ENCODE assay signal across 5 fruit fly cellular contexts in the genomic region with DNA sequence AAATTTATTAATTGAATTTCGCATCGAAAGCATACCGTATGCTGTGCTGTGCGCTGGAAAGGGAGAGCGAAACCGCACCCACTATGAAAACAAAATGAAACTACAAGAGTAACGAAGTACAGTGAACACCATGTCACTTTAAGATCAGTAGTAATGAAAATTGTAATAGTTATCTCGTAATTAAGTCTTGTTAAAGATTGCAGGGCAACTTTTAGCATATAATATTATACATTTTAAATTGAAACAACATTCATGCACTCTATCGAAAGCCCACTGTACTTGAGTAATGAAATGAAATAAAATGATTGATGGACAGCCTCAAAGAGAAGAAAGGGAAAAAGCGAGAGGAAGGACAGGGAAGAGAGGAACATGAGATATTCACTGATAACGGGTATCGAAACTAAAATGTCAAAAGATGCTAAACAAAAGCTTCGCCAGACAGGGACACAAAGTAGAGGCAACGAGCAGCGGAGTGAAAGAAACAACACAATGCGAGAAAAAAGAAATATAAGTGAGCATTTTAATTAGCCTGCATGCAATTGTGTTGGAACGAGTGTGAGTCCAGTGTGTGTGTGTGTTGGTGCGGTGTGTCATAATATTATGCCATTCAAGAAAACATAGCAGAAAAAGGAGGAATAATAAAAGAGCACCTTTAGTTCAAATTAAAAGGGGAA.
TF ChIP-seq lines count a peak whose summit lies in the region.

No protein-coding gene starts in this region.

TF ChIP-seq in whole organism, adult, 20 proteins besides CTCF, POLR2A, EP300 and RAD21 (continued from another document):
- TF ChIP-seq ovo (GFP tag; optimal IDR thresholded peaks at IDR 0.05; lab: Kevin White, UChicago) = no peak
- peak; percentile 88 for TF ChIP-seq Mnt (GFP tag; optimal IDR thresholded peaks at IDR 0.05; lab: Kevin White, UChicago)
- peak; percentile 85 for TF ChIP-seq CG1620 (GFP tag; optimal IDR thresholded peaks at IDR 0.05; lab: Kevin White, UChicago)
- TF ChIP-seq CG7101 (tag; optimal IDR thresholded peaks at IDR 0.05; lab: Kevin White, UChicago) = peak; percentile 97

TF ChIP-seq in whole organism, embryonic, 481 proteins besides CTCF, POLR2A, EP300 and RAD21 (continued from another document and continues in another):
- TF ChIP-seq CG3065 (GFP tag; optimal IDR thresholded peaks at IDR 0.05; lab: Kevin White, UChicago) (peak; percentile 12), HLHmδ (GFP tag; optimal IDR thresholded peaks at IDR 0.05; lab: Kevin White, UChicago) (no peak), CG2202 (tag; optimal IDR thresholded peaks at IDR 0.05; lab: Kevin White, UChicago) (peak; percentile 30), corto (GFP tag; optimal IDR thresholded peaks at IDR 0.05; lab: Kevin White, UChicago) (peak; percentile 51), CG14441 (GFP tag; IDR thresholded peaks at IDR 0.05; lab: Robert Waterston, UW) (peak; percentile 83), Lpt (GFP tag; optimal IDR thresholded peaks at IDR 0.05; lab: Kevin White, UChicago) (no peak), E2f2 (GFP tag; IDR thresholded peaks at IDR 0.05; lab: Robert Waterston, UW) (peak; percentile 51; the same call in 1 of the 2 replicates), ewg (GFP tag; optimal IDR thresholded peaks at IDR 0.05; lab: Kevin White, UChicago) (peak; percentile 47), Hmr (GFP tag; optimal IDR thresholded peaks at IDR 0.05; lab: Kevin White, UChicago) (peak; percentile 77), CG18619 (GFP tag; optimal IDR thresholded peaks at IDR 0.05; lab: Kevin White, UChicago) (peak; percentile 62), CG6765 (GFP tag; optimal IDR thresholded peaks at IDR 0.05; lab: Kevin White, UChicago) (no peak), Ssrp (tag; optimal IDR thresholded peaks at IDR 0.05; lab: Kevin White, UChicago) (peak; percentile 75), CG17802 (tag; optimal IDR thresholded peaks at IDR 0.05; lab: Kevin White, UChicago) (no peak), CG30020 (tag; optimal IDR thresholded peaks at IDR 0.05; lab: Kevin White, UChicago) (peak; percentile 10), sens-2 (GFP tag; IDR thresholded peaks at IDR 0.05; lab: Robert Waterston, UW) (no peak), CG11085 (GFP tag; IDR thresholded peaks at IDR 0.05; lab: Robert Waterston, UW) (peak; percentile 54), Dip2 (GFP tag; IDR thresholded peaks at IDR 0.05; lab: Robert Waterston, UW) (no peak), CG15514 (GFP tag; optimal IDR thresholded peaks at IDR 0.05; lab: Kevin White, UChicago) (peak; percentile 58), pb (GFP tag; optimal IDR thresholded peaks at IDR 0.05; lab: Kevin White, UChicago) (no peak), abd-A (tag; optimal IDR thresholded peaks at IDR 0.05; lab: Kevin White, UChicago) (no peak), CG4854 (GFP tag; optimal IDR thresholded peaks at IDR 0.05; lab: Kevin White, UChicago) (peak; percentile 54), Jarid2 (GFP tag; optimal IDR thresholded peaks at IDR 0.05; lab: Kevin White, UChicago) (no peak), ato (GFP tag; IDR thresholded peaks at IDR 0.05; lab: Robert Waterston, UW; ENCODE audit: partially characterized antibody) (no peak), sim (GFP tag; IDR thresholded peaks at IDR 0.05; lab: Robert Waterston, UW) (no peak), CG34224 (GFP tag; IDR thresholded peaks at IDR 0.05; lab: Robert Waterston, UW; ENCODE audit: partially characterized antibody) (no peak), CG32767 (GFP tag; IDR thresholded peaks at IDR 0.05; lab: Robert Waterston, UW) (no peak), onecut (GFP tag; IDR thresholded peaks at IDR 0.05; lab: Robert Waterston, UW) (peak; percentile 50), Dad (GFP tag; optimal IDR thresholded peaks at IDR 0.05; lab: Kevin White, UChicago) (peak; percentile 26), Bteb2 (GFP tag; optimal IDR thresholded peaks at IDR 0.05; lab: Kevin White, UChicago) (peak; percentile 57), psq (GFP tag; optimal IDR thresholded peaks at IDR 0.05; lab: Kevin White, UChicago) (peak; percentile 31)

TF ChIP-seq in whole organism, prepupa, 60 proteins besides CTCF, POLR2A, EP300 and RAD21 (continued from another document and continues in another):
- TF ChIP-seq CG3032 (tag; optimal IDR thresholded peaks at IDR 0.05; lab: Kevin White, UChicago) (peak; percentile 85), Eip75B (GFP tag; optimal IDR thresholded peaks at IDR 0.05; lab: Kevin White, UChicago) (peak; percentile 93), CG6276 (GFP tag; optimal IDR thresholded peaks at IDR 0.05; lab: Kevin White, UChicago) (peak; percentile 83), lz (GFP tag; optimal IDR thresholded peaks at IDR 0.05; lab: Kevin White, UChicago) (peak; percentile 94), CG6163 (GFP tag; IDR thresholded peaks at IDR 0.05; lab: Robert Waterston, UW) (peak; percentile 95), Met (GFP tag; optimal IDR thresholded peaks at IDR 0.05; lab: Kevin White, UChicago) (peak; percentile 95), CG9139 (GFP tag; optimal IDR thresholded peaks at IDR 0.05; lab: Kevin White, UChicago) (peak; percentile 51), Ets96B (tag; optimal IDR thresholded peaks at IDR 0.05; lab: Kevin White, UChicago) (peak; percentile 81), CG4318 (GFP tag; optimal IDR thresholded peaks at IDR 0.05; lab: Kevin White, UChicago) (peak; percentile 71), dac (GFP tag; optimal IDR thresholded peaks at IDR 0.05; lab: Kevin White, UChicago) (peak; percentile 67), vri (GFP tag; optimal IDR thresholded peaks at IDR 0.05; lab: Kevin White, UChicago) (peak; percentile 49), CG10631 (GFP tag; optimal IDR thresholded peaks at IDR 0.05; lab: Kevin White, UChicago) (peak; percentile 91), spab (GFP tag; optimal IDR thresholded peaks at IDR 0.05; lab: Kevin White, UChicago) (peak; percentile 71), CG6792 (GFP tag; optimal IDR thresholded peaks at IDR 0.05; lab: Kevin White, UChicago) (peak; percentile 94), Gug (GFP tag; IDR thresholded peaks at IDR 0.05; lab: Robert Waterston, UW) (peak; percentile 89), CG6808 (GFP tag; optimal IDR thresholded peaks at IDR 0.05; lab: Kevin White, UChicago) (peak; percentile 73), eg (GFP tag; IDR thresholded peaks at IDR 0.05; lab: Robert Waterston, UW) (peak; percentile 93), topi (GFP tag; optimal IDR thresholded peaks at IDR 0.05; lab: Kevin White, UChicago) (peak; percentile 89), Blimp-1 (GFP tag; optimal IDR thresholded peaks at IDR 0.05; lab: Kevin White, UChicago) (peak; percentile 43), cyc (GFP tag; optimal IDR thresholded peaks at IDR 0.05; lab: Kevin White, UChicago) (peak; percentile 79), CG11294 (GFP tag; IDR thresholded peaks at IDR 0.05; lab: Robert Waterston, UW) (peak; percentile 86), Eip93F (GFP tag; optimal IDR thresholded peaks at IDR 0.05; lab: Kevin White, UChicago) (peak; percentile 74), svp (GFP tag; lab: Kevin White, UChicago) (peak; percentile 97), CG8632 (GFP tag; optimal IDR thresholded peaks at IDR 0.05; lab: Kevin White, UChicago) (peak; percentile 90), CG6854 (GFP tag; optimal IDR thresholded peaks at IDR 0.05; lab: Kevin White, UChicago) (no peak), Hr39 (GFP tag; optimal IDR thresholded peaks at IDR 0.05; lab: Kevin White, UChicago) (peak; percentile 93), CG11762 (GFP tag; optimal IDR thresholded peaks at IDR 0.05; lab: Kevin White, UChicago; ENCODE audit: insufficient read depth) (peak; percentile 73), Ets21C (GFP tag; optimal IDR thresholded peaks at IDR 0.05; lab: Kevin White, UChicago) (peak; percentile 88), CG8119 (GFP tag; IDR thresholded peaks at IDR 0.05; lab: Robert Waterston, UW) (peak; percentile 88), CG11902 (GFP tag; optimal IDR thresholded peaks at IDR 0.05; lab: Kevin White, UChicago) (peak; percentile 72), CG1621 (tag; optimal IDR thresholded peaks at IDR 0.05; lab: Kevin White, UChicago) (peak; percentile 87)

TF ChIP-seq in whole organism, pupa, 21 proteins besides CTCF, POLR2A, EP300 and RAD21 (continued from another document):
- TF ChIP-seq CG10348 (GFP tag; IDR thresholded peaks at IDR 0.05; lab: Robert Waterston, UW) (peak; percentile 46; the same call in 1 of the 2 replicates), Snoo (tag; optimal IDR thresholded peaks at IDR 0.05; lab: Kevin White, UChicago) (peak; percentile 91), Ets98B (GFP tag; IDR thresholded peaks at IDR 0.05; lab: Robert Waterston, UW) (peak; percentile 93)

TF ChIP-seq in whole organism, wandering third instar larva, 38 proteins besides CTCF, POLR2A, EP300 and RAD21 (continued from another document):
- TF ChIP-seq brk (GFP tag; optimal IDR thresholded peaks at IDR 0.05; lab: Kevin White, UChicago) (peak; percentile 69), fru (GFP tag; optimal IDR thresholded peaks at IDR 0.05; lab: Kevin White, UChicago) (peak; percentile 91), h (GFP tag; optimal IDR thresholded peaks at IDR 0.05; lab: Kevin White, UChicago) (peak; percentile 91), dmrt93B (GFP tag; optimal IDR thresholded peaks at IDR 0.05; lab: Kevin White, UChicago) (peak; percentile 66), OdsH (GFP tag; optimal IDR thresholded peaks at IDR 0.05; lab: Kevin White, UChicago) (peak; percentile 85), Sp1 (GFP tag; optimal IDR thresholded peaks at IDR 0.05; lab: Kevin White, UChicago) (peak; percentile 85), Hr78 (GFP tag; optimal IDR thresholded peaks at IDR 0.05; lab: Kevin White, UChicago) (no peak), Dfd (GFP tag; optimal IDR thresholded peaks at IDR 0.05; lab: Kevin White, UChicago) (no peak), dsf (GFP tag; optimal IDR thresholded peaks at IDR 0.05; lab: Kevin White, UChicago; ENCODE audit: borderline replicate concordance) (peak; percentile 18), GATAd (GFP tag; optimal IDR thresholded peaks at IDR 0.05; lab: Kevin White, UChicago) (no peak), rgr (GFP tag; optimal IDR thresholded peaks at IDR 0.05; lab: Kevin White, UChicago) (peak; percentile 93), ey (GFP tag; optimal IDR thresholded peaks at IDR 0.05; lab: Kevin White, UChicago) (peak; percentile 88), Abd-B (GFP tag; optimal IDR thresholded peaks at IDR 0.05; lab: Kevin White, UChicago) (no peak), pan (optimal IDR thresholded peaks at IDR 0.05; lab: Kevin White, UChicago) (no peak), Hr83 (GFP tag; optimal IDR thresholded peaks at IDR 0.05; lab: Kevin White, UChicago; ENCODE audit: poor library complexity, severe bottlenecking) (peak; percentile 52), usp (GFP tag; optimal IDR thresholded peaks at IDR 0.05; lab: Kevin White, UChicago) (no peak), sv (GFP tag; optimal IDR thresholded peaks at IDR 0.05; lab: Kevin White, UChicago) (peak; percentile 47), lola (GFP tag; optimal IDR thresholded peaks at IDR 0.05; lab: Kevin White, UChicago) (no peak)
